Fruit fly (Drosophila melanogaster) whole organism: ENCODE measurements around the gene msopa.

ENCODE experiments used
- CG8478 ChIP-seq: fragments of >200 bp; optimal IDR thresholded peaks from 2 replicates; lab custom pipeline; 2018; ENCODE audit warnings: inconsistent platforms
- Dll ChIP-seq: fragments of >200 bp; optimal IDR thresholded peaks from 2 replicates; lab custom pipeline; 2017
- EcR ChIP-seq, 2 experiments: fragments of >200 bp; optimal IDR thresholded peaks; 2 replicates each; lab custom pipeline; 2017; ENCODE audit warnings: missing biosample characterization in 2 of 2, missing genetic modification characterization in 2 of 2, missing genetic modification reagents in 2 of 2
- pan ChIP-seq: fragments of >200 bp; optimal IDR thresholded peaks from 2 replicates; lab custom pipeline; 2017
- psq ChIP-seq: fragments of >200 bp; optimal IDR thresholded peaks from 2 replicates; lab custom pipeline; 2017
- usp ChIP-seq: fragments of >200 bp; optimal IDR thresholded peaks from 2 replicates; lab custom pipeline; 2017; ENCODE audit warnings: missing biosample characterization, missing genetic modification characterization, mixed read lengths

Gene msopa

dm6 chr3L:22082420-22082819 is at the start of gene msopa:
TSS of gene msopa (plus strand) at chr3L:22082720.
- TF ChIP-seq Dll (lab: Kevin White, UChicago), result no peak
- TF ChIP-seq usp (GFP tag; lab: Kevin White, UChicago), result no peak
- TF ChIP-seq pan, result no peak
- no peak for TF ChIP-seq psq (lab: Kevin White, UChicago)
- TF ChIP-seq CG8478 (lab: Kevin White, UChicago), result no peak

DNA sequence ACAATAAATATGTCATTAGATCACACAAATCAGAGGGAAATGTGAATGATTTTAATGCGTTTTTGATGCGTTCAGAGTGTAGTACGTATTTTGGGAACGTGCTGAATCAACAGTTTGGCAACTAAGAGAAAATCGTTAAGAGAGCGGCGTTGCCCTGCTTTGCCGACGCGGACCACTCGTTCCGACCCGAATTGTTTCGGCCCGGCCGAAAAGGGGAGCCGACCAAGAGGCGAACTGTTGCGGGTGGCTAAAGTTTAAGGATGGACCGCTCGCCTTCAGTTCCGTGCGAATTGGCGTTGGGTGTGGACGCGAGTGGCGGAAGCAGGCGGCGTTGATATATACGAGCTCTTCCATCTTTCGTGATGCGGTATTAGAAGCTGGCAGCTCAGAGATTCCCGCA is 47.8 kb upstream of the msopa start, which contains the start of gene Oct-TyrR:
Gene Oct-TyrR, plus strand, starts transcription at position 287 of the 400 bp plus-strand sequence.
- TF ChIP-seq CG8478 (lab: Kevin White, UChicago) (no peak), psq (lab: Kevin White, UChicago) (no peak), Dll (lab: Kevin White, UChicago) (no peak), pan (no peak), usp (GFP tag; lab: Kevin White, UChicago) (no peak), EcR (GFP tag; optimal IDR thresholded peaks at IDR 0.05; lab: Kevin White, UChicago) (no peak)

dm6 chr3L:22051152-22051551 is 31.4 kb upstream of the msopa start:
- TF ChIP-seq Dll (lab: Kevin White, UChicago) (no peak), pan (no peak), usp (GFP tag; lab: Kevin White, UChicago) (no peak)

DNA sequence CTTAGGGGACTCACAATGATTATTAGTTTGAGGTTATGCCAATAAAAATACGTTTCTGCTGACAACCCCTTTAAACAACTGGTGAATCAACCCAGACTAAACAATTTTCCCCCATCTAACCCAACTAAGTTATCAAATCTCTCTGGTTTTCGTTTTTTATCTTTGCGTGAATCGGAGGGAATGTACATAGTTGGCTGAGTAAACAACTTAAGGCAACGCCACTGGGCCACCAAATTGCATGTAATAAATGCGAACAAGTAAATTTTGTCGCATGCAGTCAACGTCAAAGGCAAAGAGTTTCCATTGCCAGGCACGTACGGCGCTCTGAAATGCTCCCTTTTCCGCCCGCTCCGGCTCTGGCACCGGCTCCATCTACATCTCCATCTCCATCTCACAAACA is 29.2 kb upstream of the msopa start:
- TF ChIP-seq EcR (GFP tag; optimal IDR thresholded peaks at IDR 0.05; lab: Kevin White, UChicago), result no peak
- TF ChIP-seq Dll (lab: Kevin White, UChicago), result no peak
- no peak for TF ChIP-seq CG8478 (lab: Kevin White, UChicago)
- TF ChIP-seq pan, result no peak
- TF ChIP-seq usp (GFP tag; lab: Kevin White, UChicago), result no peak
- no peak for TF ChIP-seq psq (lab: Kevin White, UChicago)

dm6 chr3L:22063833-22064232 is 18.7 kb upstream of the msopa start:
- TF ChIP-seq CG8478 (lab: Kevin White, UChicago) (no peak), Dll (lab: Kevin White, UChicago) (no peak), EcR (GFP tag; optimal IDR thresholded peaks at IDR 0.05; lab: Kevin White, UChicago) (no peak)

dm6 chr3L:22065694-22066093 is 16.8 kb upstream of the msopa start, which contains the start of gene CG14561:
TSS of gene CG14561 (plus strand) at chr3L:22065907.
- TF ChIP-seq usp (GFP tag; lab: Kevin White, UChicago), result no peak
- no peak for TF ChIP-seq pan
- no peak for TF ChIP-seq Dll (lab: Kevin White, UChicago)
- no peak for TF ChIP-seq psq (lab: Kevin White, UChicago)
- no peak for TF ChIP-seq CG8478 (lab: Kevin White, UChicago)

- TF ChIP-seq usp (GFP tag; lab: Kevin White, UChicago), result no peak
- TF ChIP-seq Dll (lab: Kevin White, UChicago), result no peak
- no peak for TF ChIP-seq pan
- no peak for TF ChIP-seq EcR (GFP tag; optimal IDR thresholded peaks at IDR 0.05; lab: Kevin White, UChicago)
- TF ChIP-seq psq (lab: Kevin White, UChicago), result no peak
- no peak for TF ChIP-seq CG8478 (lab: Kevin White, UChicago)
Measured at dm6 chr3L:22070506-22070905, 12.0 kb upstream of the msopa start.

dm6 chr3L:22071687-22072394 is 10.7 kb upstream of the msopa start, which contains the start of gene CG7139:
TSS of gene CG7139 (minus strand) at chr3L:22071848.
- TF ChIP-seq psq (lab: Kevin White, UChicago) (no peak), usp (GFP tag; lab: Kevin White, UChicago) (no peak), EcR (GFP tag; optimal IDR thresholded peaks at IDR 0.05; lab: Kevin White, UChicago) (no peak), CG8478 (lab: Kevin White, UChicago) (no peak), pan (no peak), Dll (lab: Kevin White, UChicago) (no peak)

dm6 chr3L:22072824-22073223 is 9.7 kb upstream of the msopa start:
- no peak for TF ChIP-seq CG8478 (lab: Kevin White, UChicago)
- no peak for TF ChIP-seq EcR (GFP tag; optimal IDR thresholded peaks at IDR 0.05; lab: Kevin White, UChicago)
- TF ChIP-seq pan, result no peak
- no peak for TF ChIP-seq psq (lab: Kevin White, UChicago)
- TF ChIP-seq usp (GFP tag; lab: Kevin White, UChicago), result no peak
- TF ChIP-seq Dll (lab: Kevin White, UChicago), result no peak

DNA sequence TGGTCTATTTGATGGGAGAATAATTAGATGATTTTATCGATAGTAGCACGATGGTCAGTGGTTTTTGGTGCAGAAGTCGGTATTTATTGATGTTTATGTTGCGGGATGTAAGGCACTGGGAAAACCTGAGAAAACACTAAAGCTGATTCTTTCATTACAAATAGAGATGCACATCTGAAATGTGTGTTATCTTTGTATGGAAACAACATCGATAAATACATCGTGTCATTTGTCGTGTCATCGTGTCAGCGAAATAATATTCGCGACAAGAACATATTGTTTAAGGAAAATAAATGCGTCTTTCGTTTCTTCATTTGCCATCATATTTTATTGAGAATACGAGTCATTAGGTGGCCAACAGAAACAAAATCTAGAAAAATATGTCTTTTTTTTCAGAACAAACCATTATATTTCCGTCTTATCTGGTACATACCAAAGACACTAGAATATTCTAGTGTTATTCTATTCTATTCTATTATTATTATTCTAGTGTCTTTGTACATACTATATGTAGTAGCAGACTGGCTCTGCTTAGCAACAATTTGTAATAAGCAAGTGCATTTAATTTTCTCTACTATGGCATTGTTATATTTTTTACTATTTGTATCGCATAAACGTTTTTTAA is 8.1 kb upstream of the msopa start, which contains the start of gene CG7133:
Gene CG7133, minus strand, starts transcription at position 177 of the 625 bp plus-strand sequence.
- no peak for TF ChIP-seq Dll (lab: Kevin White, UChicago)
- no peak for TF ChIP-seq EcR (GFP tag; optimal IDR thresholded peaks at IDR 0.05; lab: Kevin White, UChicago)

DNA sequence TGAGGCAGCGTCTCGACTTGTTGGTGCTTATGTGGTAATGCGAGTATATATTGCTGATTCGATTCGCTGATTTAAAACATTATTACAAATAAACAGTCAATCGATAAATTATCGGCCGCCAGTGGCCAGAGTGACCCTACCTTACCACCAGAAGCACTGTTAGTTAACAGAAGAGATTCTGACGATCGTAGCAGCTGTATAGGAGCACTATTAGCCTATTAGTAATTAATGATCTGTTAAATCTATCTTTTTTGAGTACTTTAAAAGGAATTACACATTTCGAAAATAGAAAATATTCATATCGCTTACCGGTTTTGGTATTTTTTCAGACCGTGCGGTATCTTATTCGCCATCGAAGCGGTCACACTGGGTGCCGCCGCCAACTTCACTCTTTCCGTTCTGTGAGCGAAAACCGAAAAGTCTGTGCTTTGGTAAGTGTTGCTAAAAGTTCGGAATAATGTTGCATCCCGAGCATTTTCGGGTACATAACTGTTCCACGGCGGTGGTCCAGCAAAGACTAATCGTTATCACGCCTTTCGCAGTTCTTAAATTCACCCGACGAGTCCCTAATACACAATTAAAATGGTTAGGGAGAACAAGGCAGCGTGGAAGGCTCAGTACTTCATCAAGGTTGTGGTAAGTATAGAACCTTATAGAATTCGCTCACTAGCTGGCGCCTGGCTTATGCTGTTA is 6.7 kb upstream of the msopa start, which contains the start of the genes CG7130 and RpLP0:
Gene CG7130, minus strand, starts transcription at position 51 of the 693 bp plus-strand sequence.
Gene RpLP0, plus strand, starts transcription at position 162 of the 693 bp plus-strand sequence.
- TF ChIP-seq CG8478 (lab: Kevin White, UChicago) (no peak), psq (lab: Kevin White, UChicago) (no peak)

dm6 chr3L:22078063-22078462 is 4.5 kb upstream of the msopa start:
- TF ChIP-seq pan (no peak), psq (lab: Kevin White, UChicago) (no peak), CG8478 (lab: Kevin White, UChicago) (no peak)
